Worm (Caenorhabditis elegans) whole organism, L4/young adult: ENCODE data around the gene C05B5.4.

Experiments used
- W03F9.2 ChIP-seq: fragments of 150-350 bp; optimal IDR thresholded peaks from 2 replicates; lab custom pipeline; 2014; ENCODE audit warnings: missing biosample characterization, missing genetic modification characterization
- dao-5 ChIP-seq: sonication (generic microtip); optimal IDR thresholded peaks from 2 replicates; lab custom pipeline; 2016; ENCODE audit warnings: missing genotype, missing genetic modification characterization, moderate library complexity, missing compliant biosample characterization
- him-1 ChIP-seq: sonication (generic microtip); optimal IDR thresholded peaks from 2 replicates; lab custom pipeline; 2016; ENCODE audit warnings: missing genotype, missing genetic modification reagents, missing genetic modification characterization, missing compliant biosample characterization

DNA sequence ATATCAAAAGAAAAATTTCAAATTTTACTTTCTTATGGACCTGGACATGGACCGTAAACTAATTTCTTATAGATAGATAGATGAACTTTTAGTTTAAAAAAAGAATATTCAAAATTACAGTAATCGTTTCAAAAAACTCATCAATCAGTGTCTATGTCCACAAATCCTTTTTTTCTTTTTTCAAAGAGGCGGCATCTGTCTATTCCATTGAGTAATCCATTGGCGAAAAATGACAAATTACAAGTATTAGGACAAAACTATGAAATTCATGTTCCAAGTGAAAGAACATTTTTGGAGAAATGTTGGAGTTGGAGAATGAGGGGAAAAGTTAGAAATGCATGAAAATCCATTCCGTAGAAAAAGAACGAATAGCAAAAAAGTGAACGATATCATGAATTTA, 8.1 kb upstream of the C05B5.4 start:
- TF ChIP-seq him-1 (no peak), dao-5 (tag; lab: Kevin White, UChicago) (no peak), W03F9.2 (tag; lab: Kevin White, UChicago) (no peak)
